Worm (Caenorhabditis elegans) whole organism, young adult: Measurements from ENCODE around the gene msp-142.

Source experiments
- B0035.1 ChIP-seq: sonication (generic microtip); optimal IDR thresholded peaks from 2 replicates; lab custom pipeline; 2016; ENCODE audit warnings: missing genetic modification characterization, mild to moderate bottlenecking, missing compliant biosample characterization, missing genotype, missing genetic modification reagents
- ama-1 ChIP-seq, 3 experiments: fragments of 150-350 bp in 1 of 3; sonication (generic microtip) in 2 of 3; optimal IDR thresholded peaks; 2 replicates each; lab custom pipeline; 2014 to 2018; ENCODE audit warnings: missing biosample characterization in 2 of 3, missing genetic modification characterization in 2 of 3, missing genetic modification reagents in 2 of 3
- aptf-3 ChIP-seq: fragments of 200-800 bp; sonication (Bioruptor generic); IDR thresholded peaks from 2 replicates; pipeline ENCODE4 v1.3.6; 2022; ENCODE audit warnings: missing genetic modification characterization, missing compliant biosample characterization
- athp-1 ChIP-seq: sonication (generic microtip); optimal IDR thresholded peaks from 2 replicates; lab custom pipeline; 2017; ENCODE audit warnings: mild to moderate bottlenecking, missing genetic modification characterization, missing compliant biosample characterization
- attf-5 ChIP-seq: fragments of 200-800 bp; sonication (Bioruptor generic); optimal IDR thresholded peaks from 2 replicates; lab custom pipeline; 2018; ENCODE audit warnings: mild to moderate bottlenecking, missing genetic modification characterization, missing compliant biosample characterization
- attf-6 ChIP-seq: fragments of 200-800 bp; sonication (Bioruptor generic); IDR thresholded peaks from 2 replicates; pipeline ENCODE4 v1.3.6; 2022; ENCODE audit warnings: missing genetic modification reagents, missing genetic modification characterization, missing compliant biosample characterization
- ceh-27 ChIP-seq: fragments of 200-800 bp; sonication (Bioruptor generic); optimal IDR thresholded peaks from 2 replicates; lab custom pipeline; 2018; ENCODE audit warnings: mild to moderate bottlenecking, missing genetic modification characterization, moderate library complexity, missing compliant biosample characterization
- gei-17 ChIP-seq: fragments of 200-800 bp; sonication (Bioruptor generic); optimal IDR thresholded peaks from 2 replicates; lab custom pipeline; 2018; ENCODE audit warnings: mild to moderate bottlenecking, missing genetic modification characterization, missing compliant biosample characterization
- hlh-26 ChIP-seq: fragments of 200-800 bp; sonication (Bioruptor generic); conservative IDR thresholded peaks from 2 replicates; pipeline ENCODE4 v1.3.6; 2022; ENCODE audit warnings: missing genetic modification reagents, missing genetic modification characterization, missing compliant biosample characterization
- lsl-1 ChIP-seq: fragments of 200-800 bp; sonication (Bioruptor generic); optimal IDR thresholded peaks from 2 replicates; lab custom pipeline; 2018; ENCODE audit warnings: mild to moderate bottlenecking, missing genetic modification characterization, moderate library complexity, missing compliant biosample characterization
- mes-4 ChIP-seq: sonication (generic microtip); optimal IDR thresholded peaks from 2 replicates; lab custom pipeline; 2016; ENCODE audit warnings: missing genotype, missing genetic modification characterization, missing compliant biosample characterization
- rpc-1 ChIP-seq, 2 experiments: fragments of 150-350 bp in 1 of 2; sonication (generic microtip) in 1 of 2; optimal IDR thresholded peaks; 2 replicates each; lab custom pipeline; 2014 to 2018; ENCODE audit warnings: missing biosample characterization in 1 of 2, missing genetic modification characterization in 1 of 2, missing genetic modification reagents in 1 of 2, missing genotype in 1 of 2
- tbp1 ChIP-seq: fragments of 200-800 bp; sonication (Bioruptor generic); optimal IDR thresholded peaks from 2 replicates; lab custom pipeline; 2018; ENCODE audit warnings: mild to moderate bottlenecking, missing genetic modification characterization, missing compliant biosample characterization
- unc-62 ChIP-seq: fragments of 150-350 bp; optimal IDR thresholded peaks from 2 replicates; lab custom pipeline; 2014; ENCODE audit warnings: missing biosample characterization, missing genetic modification reagents, missing genetic modification characterization

DNA sequence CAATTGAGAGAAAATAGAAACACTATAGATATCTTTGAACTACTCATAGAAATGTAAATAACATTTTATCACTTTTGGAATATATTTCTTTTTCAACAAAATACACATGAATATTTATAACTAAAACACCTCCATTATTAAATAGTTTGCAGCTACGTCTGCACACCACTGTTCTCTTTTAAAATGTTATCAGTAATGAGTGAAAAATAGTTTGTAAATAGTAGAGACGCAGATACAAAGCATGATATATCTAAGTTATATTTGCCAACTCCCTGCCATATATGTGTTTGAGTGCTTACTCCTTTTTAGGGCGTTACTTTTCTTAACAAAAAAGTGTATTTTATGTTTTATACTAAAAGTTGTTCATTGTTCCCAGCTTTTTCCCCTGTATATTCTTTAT is 48.5 kb downstream of the msp-142 start:
- TF ChIP-seq ama-1 (optimal IDR thresholded peaks at IDR 0.05; lab: Kevin White, UChicago) (no peak), ama-1 (GFP tag; optimal IDR thresholded peaks at IDR 0.05; lab: Kevin White, UChicago) (no peak), ceh-27 (no peak), lsl-1 (GFP tag; lab: Kevin White, UChicago) (no peak), attf-5 (GFP tag; lab: Kevin White, UChicago) (no peak), rpc-1 (optimal IDR thresholded peaks at IDR 0.05; lab: Kevin White, UChicago) (no peak), rpc-1 (tag; optimal IDR thresholded peaks at IDR 0.05; lab: Kevin White, UChicago) (no peak), gei-17 (no peak), hlh-26 (GFP tag; lab: Robert Waterston, UW) (no peak), mes-4 (tag; lab: Kevin White, UChicago) (no peak), athp-1 (tag; lab: Kevin White, UChicago) (no peak), tbp1 (no peak), B0035.1 (tag; lab: Kevin White, UChicago) (no peak), aptf-3 (GFP tag; lab: Robert Waterston, UW) (no peak), attf-6 (GFP tag; lab: Robert Waterston, UW) (no peak), unc-62 (no peak)
